Worm (Caenorhabditis elegans) whole organism, L4 larva: ENCODE results near the gene idpp-5.

Experiments used
- D1046.2 ChIP-seq: fragments of 200-800 bp; sonication (Bioruptor generic); IDR thresholded peaks from 2 replicates; pipeline ENCODE4 v1.3.6; 2022; ENCODE audit warnings: missing genetic modification characterization, missing compliant biosample characterization
- F10B5.3 ChIP-seq: sonication (generic microtip); optimal IDR thresholded peaks from 2 replicates; lab custom pipeline; 2016; ENCODE audit warnings: mild to moderate bottlenecking, missing genetic modification characterization, missing compliant biosample characterization
- T26A8.4 ChIP-seq: fragments of 200-800 bp; sonication (Bioruptor generic); IDR thresholded peaks from 2 replicates; pipeline ENCODE4 v1.3.6; 2022; ENCODE audit warnings: missing genetic modification characterization, missing compliant biosample characterization
- Y105C5A.15 ChIP-seq: fragments of 200-800 bp; sonication (Bioruptor generic); IDR thresholded peaks from 2 replicates; pipeline ENCODE4 v1.3.6; 2022; ENCODE audit warnings: missing genetic modification characterization, missing compliant biosample characterization
- Y48G9A.11 ChIP-seq: fragments of 200-800 bp; sonication (Bioruptor generic); IDR thresholded peaks from 2 replicates; pipeline ENCODE4 v1.3.6; 2022; ENCODE audit warnings: missing genetic modification reagents, missing genetic modification characterization, missing compliant biosample characterization
- Y5F2A.4 ChIP-seq: fragments of 200-800 bp; sonication (Bioruptor generic); optimal IDR thresholded peaks from 2 replicates; lab custom pipeline; 2018; ENCODE audit warnings: mild to moderate bottlenecking, missing genetic modification characterization, missing compliant biosample characterization
- aly-2 ChIP-seq: sonication (generic microtip); optimal IDR thresholded peaks from 2 replicates; lab custom pipeline; 2018; ENCODE audit warnings: missing biosample characterization, missing genetic modification characterization
- ama-1 ChIP-seq: fragments of 150-350 bp; optimal IDR thresholded peaks from 2 replicates; lab custom pipeline; 2014; ENCODE audit warnings: inconsistent platforms, mixed read lengths
- attf-4 ChIP-seq: sonication (generic microtip); optimal IDR thresholded peaks from 3 replicates; lab custom pipeline; 2017; ENCODE audit warnings: missing biosample characterization, missing genetic modification characterization
- ceh-20 ChIP-seq: fragments of 200-800 bp; sonication (Bioruptor generic); IDR thresholded peaks from 2 replicates; pipeline ENCODE4 v1.3.6; 2022; ENCODE audit warnings: missing genetic modification reagents, missing genetic modification characterization, missing compliant biosample characterization
- ceh-28 ChIP-seq: fragments of 150-350 bp; optimal IDR thresholded peaks from 2 replicates; lab custom pipeline; 2014; ENCODE audit warnings: missing biosample characterization, missing genetic modification reagents, missing genetic modification characterization
- ceh-32 ChIP-seq: sonication (generic microtip); optimal IDR thresholded peaks from 2 replicates; lab custom pipeline; 2016; ENCODE audit warnings: mild to moderate bottlenecking, missing genetic modification characterization, missing compliant biosample characterization; ENCODE audit not compliant: poor library complexity
- ces-1 ChIP-seq: fragments of 150-350 bp; sonication (generic microtip); optimal IDR thresholded peaks from 4 replicates; lab custom pipeline; 2014; ENCODE audit warnings: missing biosample characterization, missing genetic modification reagents, missing genetic modification characterization
- daf-12 ChIP-seq: fragments of 150-350 bp; optimal IDR thresholded peaks from 2 replicates; lab custom pipeline; 2014; ENCODE audit warnings: missing biosample characterization, missing genetic modification reagents, missing genetic modification characterization
- daf-16 ChIP-seq, 3 experiments: sonication (generic microtip); optimal IDR thresholded peaks; 2 replicates each; lab custom pipeline; 2016 to 2017; ENCODE audit warnings: missing genetic modification characterization in 3 of 3, missing genetic modification reagents in 3 of 3, mild to moderate bottlenecking in 2 of 3, missing compliant biosample characterization in 2 of 3, missing biosample characterization in 1 of 3, moderate library complexity in 1 of 3
- dve-1 ChIP-seq: sonication (generic microtip); optimal IDR thresholded peaks from 2 replicates; lab custom pipeline; 2017; ENCODE audit warnings: antibody characterized with exemption, mild to moderate bottlenecking, missing genetic modification characterization, missing compliant biosample characterization; ENCODE audit not compliant: insufficient read depth
- egl-27 ChIP-seq: sonication (generic microtip); optimal IDR thresholded peaks from 3 replicates; lab custom pipeline; 2017; ENCODE audit warnings: missing biosample characterization, missing genetic modification reagents, missing genetic modification characterization
- fkh-10 ChIP-seq: fragments of 150-350 bp; optimal IDR thresholded peaks from 2 replicates; lab custom pipeline; 2014; ENCODE audit warnings: missing biosample characterization, missing genetic modification reagents, missing genetic modification characterization
- gei-8 ChIP-seq: fragments of 200-800 bp; sonication (Bioruptor generic); optimal IDR thresholded peaks from 2 replicates; lab custom pipeline; 2018; ENCODE audit warnings: mild to moderate bottlenecking, missing genetic modification characterization, missing compliant biosample characterization
- hif-1 ChIP-seq, 2 experiments: sonication (generic microtip); optimal IDR thresholded peaks; 2 replicates each; lab custom pipeline; 2016 to 2017; ENCODE audit warnings: missing compliant biosample characterization in 2 of 2, missing genetic modification characterization in 2 of 2, missing genetic modification reagents in 2 of 2, missing genotype in 2 of 2, mild to moderate bottlenecking in 1 of 2
- hmg-1.1 ChIP-seq: fragments of 200-800 bp; sonication (Bioruptor generic); IDR thresholded peaks from 2 replicates; pipeline ENCODE4 v1.3.6; 2022; ENCODE audit warnings: missing genetic modification reagents, missing genetic modification characterization, missing compliant biosample characterization
- lim-7 ChIP-seq: fragments of 200-800 bp; sonication (Bioruptor generic); IDR thresholded peaks from 2 replicates; pipeline ENCODE4 v1.3.6; 2022; ENCODE audit warnings: missing genetic modification characterization, missing compliant biosample characterization
- lin-1 ChIP-seq: fragments of 200-800 bp; sonication (Bioruptor generic); IDR thresholded peaks from 2 replicates; pipeline ENCODE4 v1.3.6; 2022; ENCODE audit warnings: missing genetic modification reagents, missing genetic modification characterization, missing compliant biosample characterization
- lin-29 ChIP-seq: fragments of 200-800 bp; sonication (Bioruptor generic); IDR thresholded peaks from 2 replicates; pipeline ENCODE4 v1.3.6; 2022; ENCODE audit warnings: missing genetic modification reagents, missing genetic modification characterization, missing compliant biosample characterization
- madf-5 ChIP-seq, 2 experiments: fragments of 200-800 bp; sonication (Bioruptor generic); IDR thresholded peaks; 2 replicates each; pipeline ENCODE4 v1.3.6; 2022; ENCODE audit warnings: missing compliant biosample characterization in 2 of 2, missing genetic modification characterization in 2 of 2
- mdt-29 ChIP-seq: fragments of 200-800 bp; sonication (Bioruptor generic); IDR thresholded peaks from 2 replicates; pipeline ENCODE4 v1.3.6; 2022; ENCODE audit warnings: missing genetic modification reagents, missing genetic modification characterization, missing compliant biosample characterization
- mep-1 ChIP-seq: fragments of 150-350 bp; sonication (generic microtip); optimal IDR thresholded peaks from 3 replicates; lab custom pipeline; 2014; ENCODE audit warnings: missing biosample characterization, missing genetic modification characterization
- mes-2 ChIP-seq: sonication (generic microtip); optimal IDR thresholded peaks from 2 replicates; lab custom pipeline; 2016; ENCODE audit warnings: missing genotype, mild to moderate bottlenecking, missing genetic modification characterization, missing compliant biosample characterization; ENCODE audit not compliant: poor library complexity, severe bottlenecking
- nhr-102 ChIP-seq: sonication (generic microtip); optimal IDR thresholded peaks from 2 replicates; lab custom pipeline; 2016; ENCODE audit warnings: mild to moderate bottlenecking, missing genetic modification characterization, moderate library complexity, missing compliant biosample characterization
- nhr-11 ChIP-seq: fragments of 150-350 bp; optimal IDR thresholded peaks from 2 replicates; lab custom pipeline; 2014; ENCODE audit warnings: missing biosample characterization, missing genetic modification characterization
- nhr-28 ChIP-seq: fragments of 150-350 bp; optimal IDR thresholded peaks from 2 replicates; lab custom pipeline; 2014; ENCODE audit warnings: missing biosample characterization, missing genetic modification characterization
- nhr-41 ChIP-seq: fragments of 200-800 bp; sonication (Bioruptor generic); IDR thresholded peaks from 2 replicates; pipeline ENCODE4 v1.3.6; 2022; ENCODE audit warnings: missing genetic modification reagents, missing genetic modification characterization, missing compliant biosample characterization
- nhr-6 ChIP-seq: fragments of 150-350 bp; optimal IDR thresholded peaks from 2 replicates; lab custom pipeline; 2014; ENCODE audit warnings: missing biosample characterization, missing genetic modification characterization
- pha-4 ChIP-seq, 2 experiments: fragments of 150-350 bp in 1 of 2; fragments of 200-800 bp in 1 of 2; sonication (Bioruptor generic) in 1 of 2; IDR thresholded peaks in 1 of 2; optimal IDR thresholded peaks in 1 of 2; 2 replicates each; pipeline versions ENCODE4 v1.3.6 to Lab custom; 2014 to 2022; ENCODE audit warnings: missing genetic modification characterization in 2 of 2, missing genetic modification reagents in 2 of 2, missing biosample characterization in 1 of 2, missing compliant biosample characterization in 1 of 2
- php-3 ChIP-seq: fragments of 200-800 bp; sonication (Bioruptor generic); IDR thresholded peaks from 2 replicates; pipeline ENCODE4 v1.3.6; 2022; ENCODE audit warnings: missing genetic modification reagents, missing genetic modification characterization, missing compliant biosample characterization
- pqm-1 ChIP-seq: sonication (generic microtip); optimal IDR thresholded peaks from 2 replicates; lab custom pipeline; 2017; ENCODE audit warnings: missing biosample characterization, missing genetic modification characterization
- saeg-2 ChIP-seq: fragments of 200-800 bp; sonication (Bioruptor generic); IDR thresholded peaks from 2 replicates; pipeline ENCODE4 v1.3.6; 2022; ENCODE audit warnings: missing genetic modification reagents, missing genetic modification characterization, missing compliant biosample characterization
- sdz-12 ChIP-seq: fragments of 200-800 bp; sonication (Bioruptor generic); optimal IDR thresholded peaks from 2 replicates; lab custom pipeline; 2018; ENCODE audit warnings: mild to moderate bottlenecking, missing genetic modification characterization, missing compliant biosample characterization
- snpc-1.2 ChIP-seq: fragments of 200-800 bp; sonication (Bioruptor generic); IDR thresholded peaks from 2 replicates; pipeline ENCODE4 v1.3.6; 2022; ENCODE audit warnings: missing genetic modification reagents, missing genetic modification characterization, missing compliant biosample characterization
- spr-1 ChIP-seq: sonication (generic microtip); optimal IDR thresholded peaks from 2 replicates; lab custom pipeline; 2016; ENCODE audit warnings: mild to moderate bottlenecking, missing genetic modification characterization, missing compliant biosample characterization
- spr-3 ChIP-seq: fragments of 200-800 bp; sonication (Bioruptor generic); optimal IDR thresholded peaks from 2 replicates; lab custom pipeline; 2018; ENCODE audit warnings: mild to moderate bottlenecking, missing genetic modification characterization, missing compliant biosample characterization
- tra-1 ChIP-seq: fragments of 200-800 bp; sonication (Bioruptor generic); IDR thresholded peaks from 2 replicates; pipeline ENCODE4 v1.3.6; 2022; ENCODE audit warnings: missing genetic modification reagents, missing genetic modification characterization, missing compliant biosample characterization
- unc-62 ChIP-seq, 3 experiments: fragments of 150-350 bp in 1 of 3; sonication (generic microtip); optimal IDR thresholded peaks in 2 of 3; peaks in 1 of 3; 1 replicate in 1 of 3; 2 replicates in 2 of 3; lab custom pipeline; 2014 to 2017; ENCODE audit warnings: missing biosample characterization in 3 of 3, missing genetic modification characterization in 3 of 3, missing genetic modification reagents in 3 of 3, missing genotype in 1 of 3
- vab-7 ChIP-seq: fragments of 200-800 bp; sonication (Bioruptor generic); IDR thresholded peaks from 2 replicates; pipeline ENCODE4 v1.3.6; 2022; ENCODE audit warnings: missing genetic modification reagents, missing genetic modification characterization, missing compliant biosample characterization
- zfp-2 ChIP-seq: sonication (generic microtip); optimal IDR thresholded peaks from 2 replicates; lab custom pipeline; 2016; ENCODE audit warnings: mild to moderate bottlenecking, missing genetic modification characterization, missing compliant biosample characterization
- zfp-3 ChIP-seq: fragments of 200-800 bp; sonication (Bioruptor generic); conservative IDR thresholded peaks from 2 replicates; pipeline ENCODE4 v1.3.6; 2022; ENCODE audit warnings: missing genetic modification reagents, missing genetic modification characterization, missing compliant biosample characterization
- zip-11 ChIP-seq: fragments of 200-800 bp; sonication (Bioruptor generic); IDR thresholded peaks from 2 replicates; pipeline ENCODE4 v1.3.6; 2022; ENCODE audit warnings: missing genetic modification characterization, missing compliant biosample characterization
- ztf-11 ChIP-seq: fragments of 150-350 bp; optimal IDR thresholded peaks from 2 replicates; lab custom pipeline; 2014; ENCODE audit warnings: missing biosample characterization, missing genetic modification characterization
- ztf-7 ChIP-seq: fragments of 150-350 bp; optimal IDR thresholded peaks from 2 replicates; lab custom pipeline; 2014; ENCODE audit warnings: missing biosample characterization, missing genetic modification characterization

idpp-5 gene

DNA sequence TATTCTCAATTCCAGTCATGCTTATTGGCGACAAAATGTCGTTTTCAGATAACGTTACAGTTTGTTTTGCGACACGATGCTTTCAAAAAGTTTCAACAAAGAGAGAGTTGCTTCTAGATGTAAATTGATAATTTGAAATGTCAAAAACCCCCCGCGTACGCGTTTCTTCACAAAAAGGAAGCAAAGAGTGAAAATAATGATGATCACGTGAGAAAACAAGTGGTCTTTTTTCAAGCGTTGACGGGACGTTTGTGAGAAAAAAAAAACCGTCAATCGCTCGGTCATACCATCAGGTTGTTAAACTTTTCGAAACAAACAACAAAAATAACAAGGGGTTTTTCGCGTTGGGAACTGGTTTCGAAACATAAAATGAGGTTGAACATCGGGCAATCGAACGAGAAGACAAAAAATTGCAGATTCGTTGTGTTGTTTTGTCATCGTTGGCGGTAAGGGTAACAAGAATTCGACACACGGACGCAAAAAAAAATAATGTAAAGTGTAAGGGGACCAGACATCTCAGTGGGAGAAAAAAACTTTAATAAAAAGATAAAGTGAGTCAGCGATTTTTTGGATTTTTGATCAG is 39.5 kb upstream of the idpp-5 start (continued):
- no peak for TF ChIP-seq F10B5.3
- TF ChIP-seq nhr-102 (tag; lab: Kevin White, UChicago): peak; percentile 67
- TF ChIP-seq daf-16 (GFP tag; optimal IDR thresholded peaks at IDR 0.05; lab: Kevin White, UChicago): peak in 1 of 2 experiments; percentile 68
- peak; percentile 98 for TF ChIP-seq daf-16 (tag; optimal IDR thresholded peaks at IDR 0.05; lab: Kevin White, UChicago)
- no peak for TF ChIP-seq Y48G9A.11 (GFP tag; lab: Robert Waterston, UW)
- TF ChIP-seq lim-7 (GFP tag; lab: Robert Waterston, UW): no peak
- TF ChIP-seq fkh-10 (GFP tag; lab: Kevin White, UChicago): no peak
- TF ChIP-seq gei-8: peak; percentile 36
- TF ChIP-seq php-3 (GFP tag; lab: Robert Waterston, UW): peak; percentile 85
- TF ChIP-seq hmg-1.1 (GFP tag; lab: Robert Waterston, UW): no peak
- no peak for TF ChIP-seq D1046.2 (GFP tag; lab: Robert Waterston, UW)
- peak; percentile 96 for TF ChIP-seq dve-1 (tag; lab: Kevin White, UChicago)
- no peak for TF ChIP-seq daf-12 (tag; lab: Kevin White, UChicago)
- peak; percentile 22; the same call in 1 of the 2 replicates for TF ChIP-seq pha-4 (GFP tag; IDR thresholded peaks at IDR 0.05; lab: Robert Waterston, UW)
- TF ChIP-seq pha-4 (tag; optimal IDR thresholded peaks at IDR 0.05; lab: Kevin White, UChicago): peak; percentile 58
- no peak for TF ChIP-seq vab-7 (GFP tag; lab: Robert Waterston, UW)
- TF ChIP-seq mes-2 (tag; lab: Kevin White, UChicago): no peak
- no peak for TF ChIP-seq spr-3 (GFP tag; lab: Kevin White, UChicago)
- no peak for TF ChIP-seq zfp-3
- TF ChIP-seq aly-2 (tag; lab: Kevin White, UChicago): no peak
- TF ChIP-seq lin-1 (GFP tag; lab: Robert Waterston, UW): peak; percentile 84
- no peak for TF ChIP-seq nhr-11 (tag; lab: Kevin White, UChicago)
- TF ChIP-seq ceh-20 (GFP tag; lab: Robert Waterston, UW): peak; percentile 74
- TF ChIP-seq ztf-11: no peak
- peak; percentile 33; the same call in 1 of the 2 replicates for TF ChIP-seq saeg-2
- TF ChIP-seq ces-1 (GFP tag; lab: Kevin White, UChicago): no peak
- no peak for TF ChIP-seq zfp-2 (tag; lab: Kevin White, UChicago)
- TF ChIP-seq nhr-6 (tag; lab: Kevin White, UChicago): peak; percentile 14
- TF ChIP-seq Y5F2A.4: no peak
- TF ChIP-seq sdz-12 (GFP tag; lab: Kevin White, UChicago): no peak
- TF ChIP-seq T26A8.4 (GFP tag; lab: Robert Waterston, UW): peak; percentile 63
- no peak for TF ChIP-seq lin-29 (GFP tag; lab: Robert Waterston, UW)
- no peak for TF ChIP-seq attf-4 (tag; lab: Kevin White, UChicago)
- no peak for TF ChIP-seq madf-5 (GFP tag; IDR thresholded peaks at IDR 0.05; lab: Robert Waterston, UW)
- TF ChIP-seq pqm-1 (tag; lab: Kevin White, UChicago): peak; percentile 73
- TF ChIP-seq snpc-1.2: no peak
- no peak for TF ChIP-seq ceh-32
- no peak for TF ChIP-seq spr-1 (tag; lab: Kevin White, UChicago)
- peak in 1 of 2 experiments; percentile 67 for TF ChIP-seq hif-1 (tag; optimal IDR thresholded peaks at IDR 0.05; lab: Kevin White, UChicago)
- TF ChIP-seq ama-1 (lab: Kevin White, UChicago): no peak
- TF ChIP-seq Y105C5A.15 (GFP tag; lab: Robert Waterston, UW): no peak
- TF ChIP-seq ceh-28: no peak
- no peak for TF ChIP-seq egl-27 (tag; lab: Kevin White, UChicago)
- TF ChIP-seq mep-1 (tag; lab: Kevin White, UChicago): peak; percentile 45
- no peak for TF ChIP-seq mdt-29 (GFP tag; lab: Robert Waterston, UW)
- TF ChIP-seq zip-11: no peak
- TF ChIP-seq nhr-28 (tag; lab: Kevin White, UChicago): peak; percentile 71
- no peak for TF ChIP-seq ztf-7
- TF ChIP-seq nhr-41: no peak
- TF ChIP-seq tra-1 (GFP tag; lab: Robert Waterston, UW): peak; percentile 97
- TF ChIP-seq unc-62 (GFP tag; optimal IDR thresholded peaks at IDR 0.05 in 1 of 2; lab: Kevin White, UChicago): peak in 1 of 2 experiments; percentile 65
- TF ChIP-seq unc-62 (tag; optimal IDR thresholded peaks at IDR 0.05; lab: Kevin White, UChicago): no peak
